Fruit fly (Drosophila melanogaster) whole organism, embryonic: ENCODE data around the gene Mink.

ENCODE experiments used
- Awh ChIP-seq: fragments of 200-800 bp; sonication (Bioruptor generic); IDR thresholded peaks from 2 replicates; pipeline ENCODE4, ENCODE4 v1.3.6; 2022; ENCODE audit warnings: missing biosample characterization, missing genetic modification characterization
- BEAF-32 ChIP-seq: fragments of 200-800 bp; sonication (Bioruptor generic); optimal IDR thresholded peaks from 3 replicates; lab custom pipeline; 2017; ENCODE audit warnings: missing biosample characterization, missing genetic modification characterization, mild to moderate bottlenecking, moderate library complexity, missing genetic modification reagents
- CG1024 ChIP-seq: fragments of 200-800 bp; sonication (Bioruptor generic); IDR thresholded peaks from 2 replicates; pipeline ENCODE4 v1.3.6; 2022; ENCODE audit warnings: missing biosample characterization, missing genetic modification characterization
- CG10959 ChIP-seq: fragments of 200-800 bp; sonication (Bioruptor generic); IDR thresholded peaks from 2 replicates; pipeline ENCODE4 v1.3.6; 2022; ENCODE audit warnings: missing biosample characterization, missing genetic modification characterization
- CG11093 ChIP-seq: fragments of 200-800 bp; sonication (Bioruptor generic); IDR thresholded peaks from 3 replicates; pipeline ENCODE4 v1.3.6; 2022; ENCODE audit warnings: missing biosample characterization, missing genetic modification characterization
- CG11695 ChIP-seq: fragments of 200-800 bp; sonication (Bioruptor generic); IDR thresholded peaks from 3 replicates; pipeline ENCODE4 v1.3.6; 2022; ENCODE audit warnings: missing biosample characterization, missing genetic modification characterization
- CG11696 ChIP-seq: fragments of 200-800 bp; sonication (Bioruptor generic); IDR thresholded peaks from 2 replicates; pipeline ENCODE4 v1.3.6; 2022; ENCODE audit warnings: missing biosample characterization, missing genetic modification characterization
- CG12744 ChIP-seq: fragments of 200-800 bp; sonication (Bioruptor generic); optimal IDR thresholded peaks from 2 replicates; lab custom pipeline; 2016; ENCODE audit warnings: missing biosample characterization, missing genetic modification characterization
- CG15011 ChIP-seq: fragments of 200-800 bp; sonication (Bioruptor generic); optimal IDR thresholded peaks from 3 replicates; lab custom pipeline; 2018; ENCODE audit warnings: missing biosample characterization, mild to moderate bottlenecking, missing genetic modification characterization
- CG1602 ChIP-seq: fragments of 200-800 bp; sonication (Bioruptor generic); optimal IDR thresholded peaks from 3 replicates; lab custom pipeline; 2016; ENCODE audit warnings: missing biosample characterization, missing genetic modification characterization
- CG16813 ChIP-seq: fragments of 200-800 bp; sonication (Bioruptor generic); IDR thresholded peaks from 3 replicates; pipeline ENCODE4 v1.3.6; 2022; ENCODE audit warnings: missing biosample characterization, missing genetic modification characterization; ENCODE audit not compliant: partially characterized antibody
- CG16815 ChIP-seq: fragments of 200-800 bp; sonication (Bioruptor generic); optimal IDR thresholded peaks from 3 replicates; lab custom pipeline; 2017; ENCODE audit warnings: missing biosample characterization, mild to moderate bottlenecking, missing genetic modification characterization
- CG2116 ChIP-seq: fragments of 200-800 bp; sonication (Bioruptor generic); optimal IDR thresholded peaks from 3 replicates; lab custom pipeline; 2018; ENCODE audit warnings: missing biosample characterization, mild to moderate bottlenecking, missing genetic modification characterization
- CG2120 ChIP-seq: fragments of 200-800 bp; sonication (Bioruptor generic); optimal IDR thresholded peaks from 3 replicates; lab custom pipeline; 2016; ENCODE audit warnings: missing biosample characterization, missing genetic modification characterization
- CG2202 ChIP-seq: fragments of 200-800 bp; sonication (Bioruptor generic); optimal IDR thresholded peaks from 2 replicates; lab custom pipeline; 2018; ENCODE audit warnings: missing biosample characterization, mild to moderate bottlenecking, missing genetic modification characterization
- CG2712 ChIP-seq: fragments of 200-800 bp; optimal IDR thresholded peaks from 3 replicates; lab custom pipeline; 2019; ENCODE audit warnings: missing biosample characterization, mild to moderate bottlenecking, missing genetic modification characterization, moderate library complexity
- CG32772 ChIP-seq: fragments of 200-800 bp; sonication (Bioruptor generic); IDR thresholded peaks from 2 replicates; pipeline ENCODE4 v1.3.6; 2022; ENCODE audit warnings: missing biosample characterization, missing genetic modification characterization
- CG4328 ChIP-seq: fragments of 200-800 bp; sonication (Bioruptor generic); optimal IDR thresholded peaks from 3 replicates; lab custom pipeline; 2017; ENCODE audit warnings: missing biosample characterization, missing genetic modification reagents, missing genetic modification characterization
- CG4424 ChIP-seq: fragments of 200-800 bp; sonication (Bioruptor generic); optimal IDR thresholded peaks from 3 replicates; lab custom pipeline; 2016; ENCODE audit warnings: missing biosample characterization, missing genetic modification characterization
- CG7745 ChIP-seq: fragments of 200-800 bp; sonication (Bioruptor generic); optimal IDR thresholded peaks from 2 replicates; lab custom pipeline; 2018; ENCODE audit warnings: missing biosample characterization, mild to moderate bottlenecking, missing genetic modification characterization, moderate library complexity
- CG7987 ChIP-seq: fragments of 200-800 bp; sonication (Bioruptor generic); optimal IDR thresholded peaks from 2 replicates; lab custom pipeline; 2018; ENCODE audit warnings: missing biosample characterization, mild to moderate bottlenecking, missing genetic modification characterization, moderate library complexity
- CG8388 ChIP-seq: fragments of 200-800 bp; sonication (Bioruptor generic); optimal IDR thresholded peaks from 2 replicates; lab custom pipeline; 2019; ENCODE audit warnings: missing biosample characterization, mild to moderate bottlenecking, missing genetic modification characterization, moderate library complexity
- CG8924 ChIP-seq: fragments of 200-800 bp; optimal IDR thresholded peaks from 3 replicates; lab custom pipeline; 2019; ENCODE audit warnings: missing biosample characterization, mild to moderate bottlenecking, missing genetic modification characterization, moderate library complexity
- CG8944 ChIP-seq: fragments of 200-800 bp; sonication (Bioruptor generic); optimal IDR thresholded peaks from 3 replicates; lab custom pipeline; 2016; ENCODE audit warnings: missing biosample characterization, missing genetic modification characterization
- CHES-1-like ChIP-seq: fragments of 200-800 bp; sonication (Bioruptor generic); optimal IDR thresholded peaks from 2 replicates; lab custom pipeline; 2016; ENCODE audit warnings: missing biosample characterization, missing genetic modification characterization
- Camta ChIP-seq: fragments of 200-800 bp; sonication (Bioruptor generic); optimal IDR thresholded peaks from 2 replicates; lab custom pipeline; 2016; ENCODE audit warnings: missing biosample characterization, missing genetic modification characterization
- E2f1 ChIP-seq: fragments of 200-800 bp; sonication (Bioruptor generic); IDR thresholded peaks from 2 replicates; pipeline ENCODE4 v1.3.6; 2022; ENCODE audit warnings: missing biosample characterization, missing genetic modification characterization
- Eip74EF ChIP-seq, 2 experiments: fragments of 200-800 bp in 1 of 2; fragments of >200 bp in 1 of 2; sonication (Bioruptor generic) in 1 of 2; optimal IDR thresholded peaks; 2 replicates each; lab custom pipeline; 2017 to 2019; ENCODE audit warnings: missing biosample characterization in 2 of 2, missing genetic modification characterization in 2 of 2, mild to moderate bottlenecking in 1 of 2, moderate library complexity in 1 of 2
- Nf-YC ChIP-seq: fragments of 200-800 bp; optimal IDR thresholded peaks from 3 replicates; lab custom pipeline; 2019; ENCODE audit warnings: missing biosample characterization, mild to moderate bottlenecking, missing genetic modification characterization, moderate library complexity
- Ssrp ChIP-seq: fragments of 200-800 bp; sonication (Bioruptor generic); optimal IDR thresholded peaks from 2 replicates; lab custom pipeline; 2018; ENCODE audit warnings: missing biosample characterization, mild to moderate bottlenecking, missing genetic modification characterization, moderate library complexity
- TFAM ChIP-seq: fragments of 200-800 bp; sonication (Bioruptor generic); optimal IDR thresholded peaks from 2 replicates; lab custom pipeline; 2017; ENCODE audit warnings: missing biosample characterization, missing genetic modification characterization, inconsistent platforms
- Xrp1 ChIP-seq: fragments of 200-800 bp; sonication (Bioruptor generic); IDR thresholded peaks from 2 replicates; pipeline ENCODE4 v1.3.6; 2022; ENCODE audit warnings: missing biosample characterization, missing genetic modification characterization
- bigmax ChIP-seq: fragments of 200-800 bp; sonication (Bioruptor generic); optimal IDR thresholded peaks from 2 replicates; lab custom pipeline; 2018; ENCODE audit warnings: missing biosample characterization, mild to moderate bottlenecking, missing genetic modification characterization
- chm ChIP-seq: fragments of 200-800 bp; sonication (Bioruptor generic); IDR thresholded peaks from 2 replicates; pipeline ENCODE4 v1.3.6; 2022; ENCODE audit warnings: missing biosample characterization, missing genetic modification characterization
- crp ChIP-seq, 2 experiments: fragments of 200-800 bp; sonication (Bioruptor generic); optimal IDR thresholded peaks; 2 replicates in 1 of 2; 3 replicates in 1 of 2; lab custom pipeline; 2017; ENCODE audit warnings: missing biosample characterization in 2 of 2, missing genetic modification characterization in 2 of 2, mild to moderate bottlenecking in 1 of 2, moderate library complexity in 1 of 2
- cwo ChIP-seq: fragments of 200-800 bp; sonication (Bioruptor generic); optimal IDR thresholded peaks from 3 replicates; lab custom pipeline; 2017; ENCODE audit warnings: missing biosample characterization, missing genetic modification characterization, mild to moderate bottlenecking, moderate library complexity, missing genetic modification reagents
- disco-r ChIP-seq: fragments of 200-800 bp; sonication (Bioruptor generic); optimal IDR thresholded peaks from 2 replicates; lab custom pipeline; 2016; ENCODE audit warnings: missing biosample characterization, missing genetic modification characterization
- dmrt11E ChIP-seq: fragments of 200-800 bp; sonication (Bioruptor generic); optimal IDR thresholded peaks from 3 replicates; lab custom pipeline; 2018; ENCODE audit warnings: missing biosample characterization, mild to moderate bottlenecking, missing genetic modification characterization, moderate library complexity
- ems ChIP-seq: fragments of 200-800 bp; sonication (Bioruptor generic); optimal IDR thresholded peaks from 3 replicates; lab custom pipeline; 2016; ENCODE audit warnings: missing biosample characterization, missing genetic modification characterization
- ftz-f1 ChIP-seq: fragments of 200-800 bp; sonication (Bioruptor generic); optimal IDR thresholded peaks from 2 replicates; lab custom pipeline; 2016; ENCODE audit warnings: missing biosample characterization, missing genetic modification characterization
- hkb ChIP-seq, 2 experiments: fragments of 200-800 bp in 1 of 2; fragments of >200 bp in 1 of 2; sonication (Bioruptor generic) in 1 of 2; IDR thresholded peaks in 1 of 2; optimal IDR thresholded peaks in 1 of 2; 2 replicates each; pipeline versions ENCODE4 v1.3.6 to Lab custom; 2017 to 2022; ENCODE audit warnings: missing biosample characterization in 1 of 2, missing genetic modification characterization in 1 of 2
- kni ChIP-seq: fragments of 200-800 bp; sonication (Bioruptor generic); optimal IDR thresholded peaks from 3 replicates; lab custom pipeline; 2017; ENCODE audit warnings: mild to moderate bottlenecking, missing biosample characterization, missing genetic modification reagents, missing genetic modification characterization
- lab ChIP-seq: fragments of 200-800 bp; sonication (Bioruptor generic); optimal IDR thresholded peaks from 3 replicates; lab custom pipeline; 2017; ENCODE audit warnings: missing biosample characterization, missing genetic modification characterization, mild to moderate bottlenecking, moderate library complexity, missing genetic modification reagents
- lilli ChIP-seq: fragments of 200-800 bp; sonication (Bioruptor generic); optimal IDR thresholded peaks from 3 replicates; lab custom pipeline; 2016; ENCODE audit warnings: missing biosample characterization, missing genetic modification characterization
- odd ChIP-seq: fragments of 200-800 bp; sonication (Bioruptor generic); optimal IDR thresholded peaks from 2 replicates; lab custom pipeline; 2017; ENCODE audit warnings: missing biosample characterization, mild to moderate bottlenecking, missing genetic modification characterization
- sens ChIP-seq: fragments of 200-800 bp; sonication (Bioruptor generic); peaks from one replicate; lab custom pipeline; 2016; ENCODE audit warnings: missing biosample characterization, missing genetic modification characterization
- sisA ChIP-seq: fragments of 200-800 bp; sonication (Bioruptor generic); IDR thresholded peaks from 2 replicates; pipeline ENCODE4 v1.3.6; 2022; ENCODE audit warnings: missing biosample characterization, missing genetic modification characterization
- tin ChIP-seq: fragments of 200-800 bp; sonication (Bioruptor generic); optimal IDR thresholded peaks from 3 replicates; lab custom pipeline; 2016; ENCODE audit warnings: missing biosample characterization, missing genetic modification characterization
- zfh1 ChIP-seq: fragments of 200-800 bp; sonication (Bioruptor generic); IDR thresholded peaks from 3 replicates; pipeline ENCODE4 v1.3.6; 2022; ENCODE audit warnings: missing biosample characterization, missing genetic modification characterization

Mink gene

dm6 chr3R:24893320-24893955 is 28.8 kb upstream of the Mink start (continued):
- TF ChIP-seq CG32772 (GFP tag; lab: Robert Waterston, UW) (peak; percentile 34), zfh1 (GFP tag; lab: Robert Waterston, UW) (peak; percentile 66; the same call in 2 of the 3 replicates), dmrt11E (tag; lab: Kevin White, UChicago) (peak; percentile 90), CG8944 (GFP tag; lab: Kevin White, UChicago) (no peak), ems (GFP tag; lab: Kevin White, UChicago) (no peak), CG4424 (GFP tag; lab: Kevin White, UChicago) (peak; percentile 76), CG7745 (tag; lab: Kevin White, UChicago) (peak; percentile 50), tin (GFP tag; lab: Kevin White, UChicago) (peak; percentile 52), CG12744 (GFP tag; lab: Kevin White, UChicago) (no peak), odd (GFP tag; lab: Kevin White, UChicago) (peak; percentile 60), CG7987 (GFP tag; lab: Kevin White, UChicago) (peak; percentile 36), CHES-1-like (no peak), CG2712 (tag; lab: Kevin White, UChicago) (peak; percentile 95), Camta (GFP tag; lab: Kevin White, UChicago) (no peak), CG15011 (GFP tag; lab: Kevin White, UChicago) (peak; percentile 75), CG16815 (GFP tag; lab: Kevin White, UChicago) (peak; percentile 78), CG16813 (GFP tag; lab: Robert Waterston, UW) (no peak), sens (peak; percentile 59), lilli (GFP tag; lab: Kevin White, UChicago) (peak; percentile 17), Eip74EF (GFP tag; optimal IDR thresholded peaks at IDR 0.05; lab: Kevin White, UChicago) (peak in 1 of 2 experiments; percentile 86), CG4328 (peak; percentile 68), Xrp1 (peak; percentile 81), CG11093 (GFP tag; lab: Robert Waterston, UW) (0 out of 3 replicates have a peak, but pooled peaks have one; percentile 38), CG8924 (tag; lab: Kevin White, UChicago) (peak; percentile 94), sisA (GFP tag; lab: Robert Waterston, UW) (peak; percentile 68), TFAM (peak; percentile 58), CG11695 (GFP tag; lab: Robert Waterston, UW) (peak; percentile 85), CG11696 (GFP tag; lab: Robert Waterston, UW) (peak; percentile 57), disco-r (no peak), CG2120 (GFP tag; lab: Kevin White, UChicago) (peak; percentile 18), BEAF-32 (GFP tag; lab: Kevin White, UChicago) (no peak), ftz-f1 (GFP tag; lab: Kevin White, UChicago) (no peak), Awh (GFP tag; lab: Robert Waterston, UW) (peak; percentile 36; the same call in 1 of the 2 replicates), CG10959 (GFP tag; lab: Robert Waterston, UW) (no peak), CG8388 (GFP tag; lab: Kevin White, UChicago) (peak; percentile 84), Ssrp (tag; lab: Kevin White, UChicago) (peak; percentile 78), bigmax (GFP tag; lab: Kevin White, UChicago) (no peak), CG1602 (peak; percentile 60), CG2116 (GFP tag; lab: Kevin White, UChicago) (peak; percentile 29), E2f1 (GFP tag; lab: Robert Waterston, UW) (peak; percentile 67), chm (peak; percentile 55; the same call in 1 of the 2 replicates), lab (GFP tag; lab: Kevin White, UChicago) (peak; percentile 75), hkb (optimal IDR thresholded peaks at IDR 0.05; lab: Kevin White, UChicago) (no peak), hkb (GFP tag; IDR thresholded peaks at IDR 0.05; lab: Robert Waterston, UW) (no peak; the same call in 1 of the 2 replicates), CG1024 (GFP tag; lab: Robert Waterston, UW) (0 out of 2 replicates have a peak, but pooled peaks have one; percentile 2), CG2202 (tag; lab: Kevin White, UChicago) (peak; percentile 47), kni (peak; percentile 22), cwo (GFP tag; lab: Kevin White, UChicago) (peak; percentile 73), crp (GFP tag; optimal IDR thresholded peaks at IDR 0.05; lab: Kevin White, UChicago) (peak in 1 of 2 experiments; percentile 18), Nf-YC (tag; lab: Kevin White, UChicago) (peak; percentile 68)
